Worm (Caenorhabditis elegans): ENCODE results near the gene F36D3.5.

The F36D3.5 gene

DNA sequence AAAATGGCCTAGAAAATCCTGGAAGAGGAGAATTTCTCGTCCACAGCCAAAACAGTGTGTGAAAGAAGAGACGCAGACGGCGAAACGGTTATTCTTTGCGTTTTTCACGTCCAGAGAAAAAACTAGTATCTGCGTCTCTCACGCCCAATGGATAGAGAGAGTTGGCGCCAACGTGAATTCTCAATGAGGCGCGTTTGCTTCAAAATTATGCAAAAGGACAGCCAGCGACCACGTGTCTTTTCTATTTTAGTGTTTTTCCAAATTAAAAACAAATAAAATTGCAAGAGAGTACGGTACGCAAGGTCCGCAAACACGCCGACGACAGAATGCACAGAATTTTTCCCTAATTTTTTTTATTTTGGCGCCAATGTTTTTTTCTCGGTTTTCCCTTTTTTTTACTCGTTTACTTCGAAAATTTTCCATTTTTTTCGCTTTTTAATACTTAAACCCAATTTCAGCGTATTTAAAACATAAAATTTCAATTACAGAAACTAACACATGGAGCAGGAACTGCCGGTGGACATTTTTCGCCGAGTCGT lies 22.9 kb upstream of the F36D3.5 start, which contains the start of gene Y32B12B.2 (continued):
- TF ChIP-seq athp-1 (tag; optimal IDR thresholded peaks at IDR 0.05) (peak; percentile 9), chd-7 (tag; optimal IDR thresholded peaks at IDR 0.05) (no peak), nfyb-1 (GFP tag; IDR thresholded peaks at IDR 0.05) (peak; percentile 74), ceh-91 (GFP tag; IDR thresholded peaks at IDR 0.05) (peak; percentile 53), madf-3 (GFP tag; IDR thresholded peaks at IDR 0.05) (0 out of 2 replicates have a peak, but pooled peaks have one; percentile 17), attf-3 (GFP tag; conservative IDR thresholded peaks at IDR 0.05) (no peak; the same call in 1 of the 2 replicates), K12H6.12 (tag; optimal IDR thresholded peaks at IDR 0.05) (peak; percentile 31), sea-2 (GFP tag; IDR thresholded peaks at IDR 0.05) (0 out of 2 replicates have a peak, but pooled peaks have one; percentile 32), dpff-1 (tag; optimal IDR thresholded peaks at IDR 0.05) (no peak), somi-1 (GFP tag; optimal IDR thresholded peaks at IDR 0.05) (peak; percentile 22), Y53F4B.3 (GFP tag; IDR thresholded peaks at IDR 0.05) (no peak), attf-6 (GFP tag; IDR thresholded peaks at IDR 0.05) (peak; percentile 56), fkh-3 (tag; optimal IDR thresholded peaks at IDR 0.05) (no peak), snpc-3.4 (tag; optimal IDR thresholded peaks at IDR 0.05) (no peak), bed-1 (GFP tag; IDR thresholded peaks at IDR 0.05) (peak; percentile 48; the same call in 1 of the 2 replicates), nfya-2 (GFP tag; IDR thresholded peaks at IDR 0.05) (no peak), B0261.1 (tag; optimal IDR thresholded peaks at IDR 0.05) (no peak), efl-1 (GFP tag; optimal IDR thresholded peaks at IDR 0.05) (peak; percentile 66), lag-1 (GFP tag; IDR thresholded peaks at IDR 0.05) (no peak), ztf-18 (tag; optimal IDR thresholded peaks at IDR 0.05) (peak; percentile 46), mel-28 (tag; optimal IDR thresholded peaks at IDR 0.05; ENCODE audit: borderline replicate concordance) (no peak), tlf-1 (GFP tag; optimal IDR thresholded peaks at IDR 0.05) (peak; percentile 31), mcd-1 (GFP tag; IDR thresholded peaks at IDR 0.05) (peak; percentile 85), attf-5 (GFP tag; optimal IDR thresholded peaks at IDR 0.05) (peak; percentile 50), cebp-1 (GFP tag; IDR thresholded peaks at IDR 0.05) (0 out of 2 replicates have a peak, but pooled peaks have one; percentile 32), cebp-1 (tag; optimal IDR thresholded peaks at IDR 0.05) (no peak), snpc-4 (GFP tag; optimal IDR thresholded peaks at IDR 0.05) (no peak), snpc-4 (tag; optimal IDR thresholded peaks at IDR 0.05) (peak in 2 of 4 experiments; percentile 52 to 73), ceh-27 (GFP tag; optimal IDR thresholded peaks at IDR 0.05) (peak; percentile 8), F49E8.2 (tag; optimal IDR thresholded peaks at IDR 0.05; ENCODE audit: insufficient read depth) (peak; percentile 33), ceh-40 (GFP tag; IDR thresholded peaks at IDR 0.05) (no peak), unc-130 (GFP tag; optimal IDR thresholded peaks at IDR 0.05) (peak; percentile 26), ceh-100 (GFP tag; IDR thresholded peaks at IDR 0.05) (peak; percentile 54; the same call in 1 of the 2 replicates), ztf-22 (GFP tag; optimal IDR thresholded peaks at IDR 0.05) (no peak), akir-1 (GFP tag; optimal IDR thresholded peaks at IDR 0.05) (no peak), tbx-9 (tag; optimal IDR thresholded peaks at IDR 0.05; ENCODE audit: borderline replicate concordance) (no peak), rcor-1 (GFP tag; IDR thresholded peaks at IDR 0.05) (0 out of 2 replicates have a peak, but pooled peaks have one; percentile 15), dox-1 (GFP tag; IDR thresholded peaks at IDR 0.05) (peak; percentile 93), Y53G8AR.9 (GFP tag; conservative IDR thresholded peaks at IDR 0.05) (0 out of 2 replicates have a peak, but pooled peaks have one; percentile 25), Y79H2A.3 (GFP tag; conservative IDR thresholded peaks at IDR 0.05) (peak; percentile 64; the same call in 1 of the 2 replicates), F52B5.7 (tag; optimal IDR thresholded peaks at IDR 0.05) (no peak), hsf-1 (GFP tag; IDR thresholded peaks at IDR 0.05) (peak; percentile 61), ztf-28 (GFP tag; IDR thresholded peaks at IDR 0.05) (peak; percentile 41; the same call in 1 of the 2 replicates), zfh-2 (GFP tag; conservative IDR thresholded peaks at IDR 0.05) (no peak), madf-8 (GFP tag; conservative IDR thresholded peaks at IDR 0.05) (peak; percentile 40), aptf-2 (GFP tag; conservative IDR thresholded peaks at IDR 0.05) (0 out of 2 replicates have a peak, but pooled peaks have one; percentile 5), B0336.3 (GFP tag; IDR thresholded peaks at IDR 0.05) (peak; percentile 63; the same call in 1 of the 2 replicates)

Measured in whole organism, young adult.